Worm (Caenorhabditis elegans) whole organism, mixed stage, embryonic: ENCODE results near the gene sfxn-1.1.

ENCODE experiments used
- M03D4.4 ChIP-seq: sonication (generic microtip); optimal IDR thresholded peaks from 2 replicates; lab custom pipeline; 2017; ENCODE audit warnings: mild to moderate bottlenecking, missing genetic modification characterization, missing compliant biosample characterization
- blmp-1 ChIP-seq: fragments of 150-350 bp; optimal IDR thresholded peaks from 2 replicates; lab custom pipeline; 2014; ENCODE audit warnings: missing biosample characterization, missing genetic modification characterization
- ceh-43 ChIP-seq: fragments of 200-800 bp; sonication (Bioruptor generic); optimal IDR thresholded peaks from 2 replicates; lab custom pipeline; 2018; ENCODE audit warnings: mild to moderate bottlenecking, missing genetic modification characterization, moderate library complexity, missing compliant biosample characterization
- ceh-83 ChIP-seq: fragments of 200-800 bp; sonication (Bioruptor generic); optimal IDR thresholded peaks from 2 replicates; lab custom pipeline; 2018; ENCODE audit warnings: mild to moderate bottlenecking, missing genetic modification characterization, missing compliant biosample characterization
- ces-1 ChIP-seq: fragments of 150-350 bp; optimal IDR thresholded peaks from 2 replicates; lab custom pipeline; 2014; ENCODE audit warnings: missing biosample characterization, missing genetic modification reagents, missing genetic modification characterization
- drap-1 ChIP-seq: fragments of 200-800 bp; sonication (Bioruptor generic); optimal IDR thresholded peaks from 3 replicates; lab custom pipeline; 2018; ENCODE audit warnings: mild to moderate bottlenecking, missing genetic modification characterization, missing compliant biosample characterization
- elt-3 ChIP-seq: fragments of 150-350 bp; optimal IDR thresholded peaks from 2 replicates; lab custom pipeline; 2014; ENCODE audit warnings: missing biosample characterization, missing genetic modification characterization
- flh-1 ChIP-seq: fragments of 200-800 bp; sonication (Bioruptor generic); optimal IDR thresholded peaks from 2 replicates; lab custom pipeline; 2018; ENCODE audit warnings: mild to moderate bottlenecking, missing genetic modification characterization, moderate library complexity, missing compliant biosample characterization
- ham-2 ChIP-seq: fragments of 200-800 bp; sonication (Bioruptor generic); optimal IDR thresholded peaks from 2 replicates; lab custom pipeline; 2018; ENCODE audit warnings: mild to moderate bottlenecking, missing genetic modification characterization, missing compliant biosample characterization
- hlh-1 ChIP-seq: fragments of 150-350 bp; optimal IDR thresholded peaks from 2 replicates; lab custom pipeline; 2014; ENCODE audit warnings: missing biosample characterization, missing genetic modification reagents, missing genetic modification characterization
- lin-32 ChIP-seq: fragments of 200-800 bp; sonication (Bioruptor generic); optimal IDR thresholded peaks from 2 replicates; lab custom pipeline; 2018; ENCODE audit warnings: mild to moderate bottlenecking, missing genetic modification characterization, missing compliant biosample characterization
- lsy-2 ChIP-seq: fragments of 150-350 bp; optimal IDR thresholded peaks from 2 replicates; lab custom pipeline; 2014; ENCODE audit warnings: missing biosample characterization, missing genetic modification characterization
- mab-5 ChIP-seq: fragments of 150-350 bp; optimal IDR thresholded peaks from 2 replicates; lab custom pipeline; 2014; ENCODE audit warnings: missing biosample characterization, missing genetic modification characterization
- mls-2 ChIP-seq: sonication (generic microtip); optimal IDR thresholded peaks from 2 replicates; lab custom pipeline; 2016; ENCODE audit warnings: mild to moderate bottlenecking, missing genetic modification characterization, moderate library complexity, missing compliant biosample characterization
- nhr-12 ChIP-seq: fragments of 150-350 bp; optimal IDR thresholded peaks from 2 replicates; lab custom pipeline; 2014; ENCODE audit warnings: missing biosample characterization, missing genetic modification characterization
- nhr-76 ChIP-seq: sonication (generic microtip); optimal IDR thresholded peaks from 2 replicates; lab custom pipeline; 2017; ENCODE audit warnings: missing biosample characterization, missing genetic modification characterization
- pha-4 ChIP-seq: fragments of 150-350 bp; optimal IDR thresholded peaks from 2 replicates; lab custom pipeline; 2018; ENCODE audit warnings: missing biosample characterization, missing genetic modification reagents, missing genetic modification characterization
- snpc-4 ChIP-seq: fragments of 150-350 bp; optimal IDR thresholded peaks from 2 replicates; lab custom pipeline; 2014; ENCODE audit warnings: missing biosample characterization, missing genetic modification characterization
- unc-39 ChIP-seq: fragments of 150-350 bp; optimal IDR thresholded peaks from 2 replicates; lab custom pipeline; 2014; ENCODE audit warnings: missing biosample characterization, missing genetic modification characterization
- unc-62 ChIP-seq: fragments of 150-350 bp; optimal IDR thresholded peaks from 2 replicates; lab custom pipeline; 2014; ENCODE audit warnings: missing biosample characterization, missing genetic modification reagents, missing genetic modification characterization
- zip-8 ChIP-seq: fragments of 150-350 bp; optimal IDR thresholded peaks from 2 replicates; lab custom pipeline; 2014; ENCODE audit warnings: missing biosample characterization, missing genetic modification characterization
- ztf-11 ChIP-seq: fragments of 150-350 bp; optimal IDR thresholded peaks from 2 replicates; lab custom pipeline; 2014; ENCODE audit warnings: missing biosample characterization, missing genetic modification characterization

The sfxn-1.1 gene

DNA sequence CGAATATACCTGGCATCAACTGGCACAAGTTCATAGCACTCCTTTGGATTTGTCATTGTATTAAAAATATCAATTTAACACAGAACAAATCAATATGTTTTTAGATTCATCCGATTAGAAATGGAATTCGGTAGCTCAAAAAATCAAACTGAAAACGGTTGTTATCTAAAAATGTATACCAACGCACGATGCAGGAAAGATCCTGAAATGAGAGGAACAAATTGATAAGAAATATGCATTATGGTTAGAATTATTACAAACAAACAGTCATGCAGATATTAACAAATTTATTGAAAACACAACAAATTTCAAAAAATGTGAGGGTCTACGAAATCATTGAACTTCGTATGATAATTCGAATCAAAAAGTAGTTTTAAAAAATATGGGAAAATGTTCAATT is 48.7 kb downstream of the sfxn-1.1 start, which contains the start of gene T19H5.6:
Gene T19H5.6, minus strand, starts transcription at position 195 of the 400 bp plus-strand sequence.
- TF ChIP-seq nhr-76 (tag; lab: Kevin White, UChicago) (no peak), nhr-12 (no peak), flh-1 (no peak), drap-1 (GFP tag; lab: Kevin White, UChicago) (no peak), blmp-1 (tag; lab: Kevin White, UChicago) (no peak), lsy-2 (no peak), elt-3 (tag; lab: Kevin White, UChicago) (no peak), ceh-43 (no peak), ces-1 (GFP tag; lab: Kevin White, UChicago) (no peak), ham-2 (GFP tag; lab: Kevin White, UChicago) (no peak), ceh-83 (GFP tag; lab: Kevin White, UChicago) (no peak), unc-39 (tag; lab: Kevin White, UChicago) (no peak), lin-32 (GFP tag; lab: Kevin White, UChicago) (no peak), ztf-11 (tag; lab: Kevin White, UChicago) (no peak), pha-4 (no peak), mls-2 (tag; lab: Kevin White, UChicago) (no peak), hlh-1 (tag; lab: Kevin White, UChicago) (no peak), M03D4.4 (tag; lab: Kevin White, UChicago) (no peak)

DNA sequence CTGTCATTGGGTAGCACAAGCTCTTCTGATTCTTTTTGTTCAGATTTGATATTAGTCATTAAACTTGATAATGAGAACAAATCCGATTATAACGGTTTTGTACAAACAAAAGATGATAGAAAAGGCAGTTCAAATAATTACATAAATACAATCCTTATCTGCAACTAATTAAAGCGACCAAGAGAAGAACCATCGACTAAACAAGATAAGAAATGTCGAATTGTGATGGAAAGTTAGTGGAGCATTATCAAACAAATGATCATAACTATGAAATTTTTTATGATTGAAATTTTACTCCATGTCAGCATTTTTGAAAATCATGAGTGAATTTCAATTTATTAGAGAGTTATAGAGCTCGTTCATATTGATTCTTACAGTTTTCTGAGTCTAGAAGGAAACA is 50.3 kb downstream of the sfxn-1.1 start, which contains the start of gene chil-23:
Gene chil-23, minus strand, starts transcription at position 198 of the 400 bp plus-strand sequence.
- no peak for TF ChIP-seq zip-8 (tag; lab: Kevin White, UChicago)
- TF ChIP-seq mab-5 (tag; lab: Kevin White, UChicago), result no peak
- TF ChIP-seq unc-62, result no peak
- no peak for TF ChIP-seq lin-32 (GFP tag; lab: Kevin White, UChicago)
- TF ChIP-seq snpc-4 (tag; lab: Kevin White, UChicago), result no peak
